Worm (Caenorhabditis elegans): Measurements from ENCODE around the gene attf-2.

Gene attf-2

ce11 chrV:7145250-7145850, 50.6 kb downstream of the attf-2 start, which contains the start of gene ugt-37:
ugt-37 (minus strand) TSS chrV:7145318.
- TF ChIP-seq aha-1 (tag) (peak; percentile 34), daf-12 (tag; optimal IDR thresholded peaks at IDR 0.05) (no peak), pqm-1 (tag; optimal IDR thresholded peaks at IDR 0.05) (no peak), vab-7 (GFP tag; IDR thresholded peaks at IDR 0.05) (no peak), nhr-11 (tag; optimal IDR thresholded peaks at IDR 0.05) (no peak), daf-19 (GFP tag; conservative IDR thresholded peaks at IDR 0.05) (no peak), nhr-102 (tag; optimal IDR thresholded peaks at IDR 0.05) (peak; percentile 92), hlh-11 (tag; optimal IDR thresholded peaks at IDR 0.05) (no peak), ctbp-1 (GFP tag; IDR thresholded peaks at IDR 0.05) (no peak), cey-2 (tag; optimal IDR thresholded peaks at IDR 0.05; ENCODE audit: borderline replicate concordance, insufficient read depth) (no peak), jun-1 (tag; optimal IDR thresholded peaks at IDR 0.05) (no peak), F44E2.7 (GFP tag; IDR thresholded peaks at IDR 0.05) (no peak), ces-1 (GFP tag; optimal IDR thresholded peaks at IDR 0.05) (no peak), nhr-42 (GFP tag; IDR thresholded peaks at IDR 0.05) (no peak), fkh-10 (GFP tag; optimal IDR thresholded peaks at IDR 0.05) (no peak), R02D3.7 (tag; optimal IDR thresholded peaks at IDR 0.05) (no peak), tra-1 (GFP tag; IDR thresholded peaks at IDR 0.05) (no peak), lin-38 (GFP tag; IDR thresholded peaks at IDR 0.05) (no peak), madf-9 (GFP tag; conservative IDR thresholded peaks at IDR 0.05) (no peak), Y48G9A.11 (GFP tag; IDR thresholded peaks at IDR 0.05) (no peak), attf-4 (tag; optimal IDR thresholded peaks at IDR 0.05) (no peak), nhr-28 (tag; optimal IDR thresholded peaks at IDR 0.05) (peak; percentile 89)

All from whole organism, L4 larva.